Worm (Caenorhabditis elegans) whole organism, L4/young adult: ENCODE results near the gene T28A8.6.

Source experiments
- W03F9.2 ChIP-seq: fragments of 150-350 bp; optimal IDR thresholded peaks from 2 replicates; lab custom pipeline; 2014; ENCODE audit warnings: missing biosample characterization, missing genetic modification characterization
- dao-5 ChIP-seq: sonication (generic microtip); optimal IDR thresholded peaks from 2 replicates; lab custom pipeline; 2016; ENCODE audit warnings: missing genotype, missing genetic modification characterization, moderate library complexity, missing compliant biosample characterization
- him-1 ChIP-seq: sonication (generic microtip); optimal IDR thresholded peaks from 2 replicates; lab custom pipeline; 2016; ENCODE audit warnings: missing genotype, missing genetic modification reagents, missing genetic modification characterization, missing compliant biosample characterization

DNA sequence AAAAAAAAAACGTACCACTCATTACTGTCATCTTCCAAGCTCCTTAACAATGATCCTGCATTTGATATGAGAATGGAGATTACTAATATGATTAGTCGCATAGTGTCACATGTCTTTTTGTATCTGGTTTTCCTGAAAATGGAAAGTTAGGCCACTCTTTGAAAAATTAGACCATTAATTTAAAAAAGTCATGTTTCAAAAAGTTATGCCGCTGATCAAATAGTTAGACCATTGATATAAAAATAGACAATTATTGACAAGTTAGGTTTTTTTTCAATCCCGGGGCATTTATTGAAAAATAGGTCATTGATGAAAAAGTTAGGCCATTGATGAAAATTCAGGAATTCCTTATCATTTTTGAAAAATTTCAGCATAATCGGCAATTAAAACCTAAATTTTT, 15.0 kb upstream of the T28A8.6 start, which contains the start of gene acc-4:
- TF ChIP-seq dao-5 (tag; lab: Kevin White, UChicago) (no peak), him-1 (tag; lab: Kevin White, UChicago) (no peak), W03F9.2 (no peak)
